Worm (Caenorhabditis elegans) whole organism, mixed stage, embryonic: ENCODE results near the gene srbc-20.

Source experiments
- M03D4.4 ChIP-seq: sonication (generic microtip); optimal IDR thresholded peaks from 2 replicates; lab custom pipeline; 2017; ENCODE audit warnings: mild to moderate bottlenecking, missing genetic modification characterization, missing compliant biosample characterization
- bed-3 ChIP-seq: fragments of 200-800 bp; sonication (Bioruptor generic); optimal IDR thresholded peaks from 3 replicates; lab custom pipeline; 2018; ENCODE audit warnings: mild to moderate bottlenecking, missing genetic modification characterization, moderate library complexity, missing compliant biosample characterization
- blmp-1 ChIP-seq: fragments of 150-350 bp; optimal IDR thresholded peaks from 2 replicates; lab custom pipeline; 2014; ENCODE audit warnings: missing biosample characterization, missing genetic modification characterization
- ceh-39 ChIP-seq: fragments of 150-350 bp; optimal IDR thresholded peaks from 2 replicates; lab custom pipeline; 2014; ENCODE audit warnings: missing biosample characterization, missing genetic modification characterization
- ceh-83 ChIP-seq: fragments of 200-800 bp; sonication (Bioruptor generic); optimal IDR thresholded peaks from 2 replicates; lab custom pipeline; 2018; ENCODE audit warnings: mild to moderate bottlenecking, missing genetic modification characterization, missing compliant biosample characterization
- ces-1 ChIP-seq: fragments of 150-350 bp; optimal IDR thresholded peaks from 2 replicates; lab custom pipeline; 2014; ENCODE audit warnings: missing biosample characterization, missing genetic modification reagents, missing genetic modification characterization
- cnd-1 ChIP-seq: fragments of 200-800 bp; sonication (Bioruptor generic); optimal IDR thresholded peaks from 2 replicates; lab custom pipeline; 2018; ENCODE audit warnings: mild to moderate bottlenecking, missing genetic modification characterization, missing compliant biosample characterization
- elt-1 ChIP-seq: sonication (generic microtip); optimal IDR thresholded peaks from 2 replicates; lab custom pipeline; 2017; ENCODE audit warnings: missing genetic modification characterization, mild to moderate bottlenecking, missing compliant biosample characterization, antibody characterized with exemption, moderate library complexity, borderline replicate concordance; ENCODE audit not compliant: insufficient read depth
- flh-1 ChIP-seq: fragments of 200-800 bp; sonication (Bioruptor generic); optimal IDR thresholded peaks from 2 replicates; lab custom pipeline; 2018; ENCODE audit warnings: mild to moderate bottlenecking, missing genetic modification characterization, moderate library complexity, missing compliant biosample characterization
- ham-2 ChIP-seq: fragments of 200-800 bp; sonication (Bioruptor generic); optimal IDR thresholded peaks from 2 replicates; lab custom pipeline; 2018; ENCODE audit warnings: mild to moderate bottlenecking, missing genetic modification characterization, missing compliant biosample characterization
- lin-13 ChIP-seq: fragments of 150-350 bp; optimal IDR thresholded peaks from 2 replicates; lab custom pipeline; 2014; ENCODE audit warnings: missing biosample characterization, missing genetic modification characterization
- lin-32 ChIP-seq: fragments of 200-800 bp; sonication (Bioruptor generic); optimal IDR thresholded peaks from 2 replicates; lab custom pipeline; 2018; ENCODE audit warnings: mild to moderate bottlenecking, missing genetic modification characterization, missing compliant biosample characterization
- lsy-2 ChIP-seq: fragments of 150-350 bp; optimal IDR thresholded peaks from 2 replicates; lab custom pipeline; 2014; ENCODE audit warnings: missing biosample characterization, missing genetic modification characterization
- mab-5 ChIP-seq: fragments of 150-350 bp; optimal IDR thresholded peaks from 2 replicates; lab custom pipeline; 2014; ENCODE audit warnings: missing biosample characterization, missing genetic modification characterization
- mep-1 ChIP-seq: fragments of 150-350 bp; optimal IDR thresholded peaks from 2 replicates; lab custom pipeline; 2017; ENCODE audit warnings: missing biosample characterization, missing genetic modification reagents, missing genetic modification characterization, inconsistent platforms
- nhr-2 ChIP-seq: fragments of 150-350 bp; optimal IDR thresholded peaks from 2 replicates; lab custom pipeline; 2014; ENCODE audit warnings: missing biosample characterization, missing genetic modification characterization
- nhr-237 ChIP-seq: fragments of 150-350 bp; optimal IDR thresholded peaks from 2 replicates; lab custom pipeline; 2014; ENCODE audit warnings: missing biosample characterization, missing genetic modification characterization
- nhr-28 ChIP-seq: fragments of 150-350 bp; optimal IDR thresholded peaks from 2 replicates; lab custom pipeline; 2014; ENCODE audit warnings: missing biosample characterization, missing genetic modification characterization
- nhr-76 ChIP-seq: sonication (generic microtip); optimal IDR thresholded peaks from 2 replicates; lab custom pipeline; 2017; ENCODE audit warnings: missing biosample characterization, missing genetic modification characterization
- pha-4 ChIP-seq: fragments of 150-350 bp; optimal IDR thresholded peaks from 2 replicates; lab custom pipeline; 2018; ENCODE audit warnings: missing biosample characterization, missing genetic modification reagents, missing genetic modification characterization
- sem-2 ChIP-seq: fragments of 200-800 bp; sonication (Bioruptor generic); optimal IDR thresholded peaks from 2 replicates; lab custom pipeline; 2018; ENCODE audit warnings: mild to moderate bottlenecking, missing genetic modification characterization, missing compliant biosample characterization
- snpc-4 ChIP-seq: fragments of 150-350 bp; optimal IDR thresholded peaks from 2 replicates; lab custom pipeline; 2014; ENCODE audit warnings: missing biosample characterization, missing genetic modification characterization
- sptf-1 ChIP-seq: sonication (generic microtip); optimal IDR thresholded peaks from 2 replicates; lab custom pipeline; 2017; ENCODE audit warnings: mild to moderate bottlenecking, missing genetic modification characterization, moderate library complexity, missing compliant biosample characterization
- tbx-8 ChIP-seq: fragments of 200-800 bp; sonication (Bioruptor generic); optimal IDR thresholded peaks from 2 replicates; lab custom pipeline; 2018; ENCODE audit warnings: mild to moderate bottlenecking, missing genetic modification characterization, moderate library complexity, missing compliant biosample characterization
- unc-120 ChIP-seq: sonication (generic microtip); optimal IDR thresholded peaks from 2 replicates; lab custom pipeline; 2017; ENCODE audit warnings: missing genetic modification characterization, missing compliant biosample characterization; ENCODE audit not compliant: poor library complexity, severe bottlenecking
- unc-39 ChIP-seq: fragments of 150-350 bp; optimal IDR thresholded peaks from 2 replicates; lab custom pipeline; 2014; ENCODE audit warnings: missing biosample characterization, missing genetic modification characterization
- unc-62 ChIP-seq: fragments of 150-350 bp; optimal IDR thresholded peaks from 2 replicates; lab custom pipeline; 2014; ENCODE audit warnings: missing biosample characterization, missing genetic modification reagents, missing genetic modification characterization
- zip-8 ChIP-seq: fragments of 150-350 bp; optimal IDR thresholded peaks from 2 replicates; lab custom pipeline; 2014; ENCODE audit warnings: missing biosample characterization, missing genetic modification characterization
- ztf-11 ChIP-seq: fragments of 150-350 bp; optimal IDR thresholded peaks from 2 replicates; lab custom pipeline; 2014; ENCODE audit warnings: missing biosample characterization, missing genetic modification characterization

The srbc-20 gene

ce11 chrV:2155232-2155631 lies 8.3 kb downstream of the srbc-20 start, which contains the start of gene srbc-21:
srbc-21 (plus strand) TSS chrV:2155532.
- TF ChIP-seq zip-8 (tag; lab: Kevin White, UChicago) = peak; percentile 5
- TF ChIP-seq unc-39 (tag; lab: Kevin White, UChicago) = no peak

ce11 chrV:2156830-2157229 lies 9.9 kb downstream of the srbc-20 start, which contains the start of gene srbc-22:
srbc-22 (plus strand) TSS chrV:2157130.
- TF ChIP-seq nhr-237 (tag; lab: Kevin White, UChicago) (no peak), zip-8 (tag; lab: Kevin White, UChicago) (peak; percentile 23)

ce11 chrV:2159331-2159730 lies 12.4 kb downstream of the srbc-20 start, which contains the start of gene C45H4.14:
C45H4.14 (minus strand) TSS chrV:2159431.
- TF ChIP-seq pha-4 (no peak), tbx-8 (GFP tag; lab: Kevin White, UChicago) (no peak), nhr-2 (tag; lab: Kevin White, UChicago) (no peak), ztf-11 (tag; lab: Kevin White, UChicago) (no peak), ceh-39 (no peak), nhr-76 (tag; lab: Kevin White, UChicago) (no peak), flh-1 (GFP tag; lab: Kevin White, UChicago) (no peak), sptf-1 (tag; lab: Kevin White, UChicago) (no peak), lin-32 (no peak), snpc-4 (tag; lab: Kevin White, UChicago) (no peak), lsy-2 (tag; lab: Kevin White, UChicago) (no peak), nhr-28 (tag; lab: Kevin White, UChicago) (no peak), ces-1 (GFP tag; lab: Kevin White, UChicago) (no peak), cnd-1 (tag; lab: Kevin White, UChicago) (no peak)
- TF ChIP-seq, all 35 proteins: peak for 0

- no peak for TF ChIP-seq mab-5 (tag; lab: Kevin White, UChicago)
- TF ChIP-seq cnd-1 (tag; lab: Kevin White, UChicago) = no peak
- no peak for TF ChIP-seq bed-3 (GFP tag; lab: Kevin White, UChicago)
- TF ChIP-seq lsy-2 (tag; lab: Kevin White, UChicago) = no peak
- no peak for TF ChIP-seq unc-62 (GFP tag; lab: Kevin White, UChicago)
- no peak for TF ChIP-seq ham-2
- no peak for TF ChIP-seq elt-1 (tag; lab: Kevin White, UChicago)
- no peak for TF ChIP-seq ces-1 (GFP tag; lab: Kevin White, UChicago)
- TF ChIP-seq nhr-76 (tag; lab: Kevin White, UChicago) = no peak
- no peak for TF ChIP-seq mep-1 (tag; lab: Kevin White, UChicago)
- TF ChIP-seq ceh-83 = no peak
- TF ChIP-seq snpc-4 (tag; lab: Kevin White, UChicago) = no peak
- TF ChIP-seq sem-2 (GFP tag; lab: Kevin White, UChicago) = no peak
- no peak for TF ChIP-seq lin-13 (tag; lab: Kevin White, UChicago)
- no peak for TF ChIP-seq ztf-11 (tag; lab: Kevin White, UChicago)
- no peak for TF ChIP-seq tbx-8 (GFP tag; lab: Kevin White, UChicago)
- TF ChIP-seq sptf-1 (tag; lab: Kevin White, UChicago) = no peak
- no peak for TF ChIP-seq blmp-1 (tag; lab: Kevin White, UChicago)
These were observed 16.8 kb downstream of the srbc-20 start, which contains the start of gene str-255 for ce11 chrV:2163735-2164134. str-255 (minus strand) TSS chrV:2163835.

- no peak for TF ChIP-seq unc-120
- no peak for TF ChIP-seq unc-39 (tag; lab: Kevin White, UChicago)
- TF ChIP-seq lin-32 = no peak
- TF ChIP-seq blmp-1 (tag; lab: Kevin White, UChicago) = no peak
- TF ChIP-seq snpc-4 (tag; lab: Kevin White, UChicago) = no peak
- no peak for TF ChIP-seq M03D4.4
- no peak for TF ChIP-seq ceh-39
- no peak for TF ChIP-seq ces-1 (GFP tag; lab: Kevin White, UChicago)
These were observed 19.8 kb downstream of the srbc-20 start, which contains the start of gene srbc-19 for ce11 chrV:2166679-2167078. srbc-19 (minus strand) TSS chrV:2166779.

ce11 chrV:2174465-2174864 lies 27.6 kb downstream of the srbc-20 start:
- no peak for TF ChIP-seq lin-32
